Worm (Caenorhabditis elegans) whole organism, L2 larva: ENCODE measurements around the gene F52E1.9.

Source experiments
- ZK546.5 ChIP-seq: sonication (generic microtip); optimal IDR thresholded peaks from 2 replicates; lab custom pipeline; 2017; ENCODE audit warnings: missing biosample characterization, missing genetic modification characterization
- aly-2 ChIP-seq: fragments of 150-350 bp; optimal IDR thresholded peaks from 2 replicates; lab custom pipeline; 2014; ENCODE audit warnings: missing biosample characterization, missing genetic modification characterization
- blmp-1 ChIP-seq: sonication (generic microtip); optimal IDR thresholded peaks from 2 replicates; lab custom pipeline; 2017; ENCODE audit warnings: missing genetic modification characterization, mild to moderate bottlenecking, missing compliant biosample characterization, antibody characterized with exemption, moderate library complexity; ENCODE audit not compliant: insufficient read depth
- egl-27 ChIP-seq: sonication (generic microtip); optimal IDR thresholded peaks from 3 replicates; lab custom pipeline; 2017; ENCODE audit warnings: missing biosample characterization, missing genetic modification reagents, missing genetic modification characterization
- lin-39 ChIP-seq: fragments of 150-350 bp; optimal IDR thresholded peaks from 2 replicates; lab custom pipeline; 2014; ENCODE audit warnings: missing biosample characterization, missing genetic modification reagents, missing genetic modification characterization
- mdl-1 ChIP-seq, 2 experiments: fragments of 150-350 bp in 1 of 2; sonication (generic microtip) in 1 of 2; optimal IDR thresholded peaks; 2 replicates each; lab custom pipeline; 2017; ENCODE audit warnings: missing biosample characterization in 2 of 2, missing genetic modification characterization in 2 of 2
- nhr-10 ChIP-seq: sonication (generic microtip); optimal IDR thresholded peaks from 2 replicates; lab custom pipeline; 2017; ENCODE audit warnings: missing biosample characterization, missing genetic modification characterization
- skn-1 ChIP-seq: sonication (generic microtip); optimal IDR thresholded peaks from 2 replicates; lab custom pipeline; 2017; ENCODE audit warnings: missing biosample characterization, missing genetic modification characterization
- snpc-4 ChIP-seq: fragments of 150-350 bp; optimal IDR thresholded peaks from 2 replicates; lab custom pipeline; 2014; ENCODE audit warnings: missing biosample characterization, missing genetic modification characterization

DNA sequence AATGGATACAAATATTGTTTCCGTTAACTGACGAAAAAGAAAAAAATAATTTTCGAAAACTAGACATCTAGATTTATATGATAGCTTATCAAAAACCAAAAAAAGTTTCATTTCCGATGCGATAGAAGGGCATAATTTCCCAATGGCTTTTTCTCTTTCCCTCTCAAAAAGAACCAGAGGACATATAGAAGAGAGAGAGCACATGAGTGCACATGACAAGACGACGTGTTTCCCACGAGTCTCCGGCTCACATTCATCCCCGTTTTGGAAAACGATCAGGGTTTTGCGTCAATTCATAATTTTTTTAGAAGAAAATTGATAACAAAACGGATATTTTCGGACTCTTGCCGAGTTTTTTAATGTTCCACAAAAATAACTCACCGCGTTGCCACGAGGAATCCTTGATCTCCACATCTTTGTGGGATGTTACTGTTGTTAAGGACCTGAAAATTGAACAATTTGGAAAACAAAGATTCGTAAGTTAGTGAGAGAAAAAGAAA lies 41.9 kb upstream of the F52E1.9 start, which contains the start of gene lmd-3:
- no peak for TF ChIP-seq egl-27 (tag; lab: Kevin White, UChicago)
- no peak for TF ChIP-seq ZK546.5 (tag; lab: Kevin White, UChicago)
- no peak for TF ChIP-seq blmp-1 (tag; lab: Kevin White, UChicago)
- no peak for TF ChIP-seq nhr-10 (tag; lab: Kevin White, UChicago)
- TF ChIP-seq skn-1 (tag; lab: Kevin White, UChicago), result no peak
- TF ChIP-seq mdl-1 (tag; optimal IDR thresholded peaks at IDR 0.05; lab: Kevin White, UChicago), result no peak
- TF ChIP-seq aly-2 (tag; lab: Kevin White, UChicago), result no peak
- no peak for TF ChIP-seq lin-39 (tag; lab: Kevin White, UChicago)
- TF ChIP-seq snpc-4 (tag; lab: Kevin White, UChicago), result no peak
